Worm (Caenorhabditis elegans): ENCODE measurements around the gene mes-4.

- TF ChIP-seq med-1 (GFP tag; optimal IDR thresholded peaks at IDR 0.05; ENCODE audit: insufficient read depth): no peak
- no peak for TF ChIP-seq klf-2 (GFP tag; conservative IDR thresholded peaks at IDR 0.05)
- no peak for TF ChIP-seq cog-1 (tag; optimal IDR thresholded peaks at IDR 0.05)
- no peak for TF ChIP-seq flt-1 (GFP tag; IDR thresholded peaks at IDR 0.05)
Measured at ce11 chrV:13413301-13413700, 24.0 kb downstream of the mes-4 start.

All from whole organism, midembryonic.